Worm (Caenorhabditis elegans): Measurements from ENCODE around the gene Y51H4A.6.

The Y51H4A.6 gene

ce11 chrIV:16526038-16526437, 7.4 kb upstream of the Y51H4A.6 start, which contains the start of gene Y51H4A.5:
Gene Y51H4A.5, minus strand, starts transcription at chrIV:16526138.
- TF ChIP-seq aly-1 (tag; optimal IDR thresholded peaks at IDR 0.05) (no peak), tra-4 (tag; optimal IDR thresholded peaks at IDR 0.05) (no peak), sea-1 (GFP tag; conservative IDR thresholded peaks at IDR 0.05) (no peak), scrt-1 (GFP tag; IDR thresholded peaks at IDR 0.05) (no peak), hmbx-1 (tag; optimal IDR thresholded peaks at IDR 0.05) (no peak), ets-7 (tag; optimal IDR thresholded peaks at IDR 0.05) (no peak), flt-1 (GFP tag; IDR thresholded peaks at IDR 0.05) (no peak), hmg-4 (GFP tag; optimal IDR thresholded peaks at IDR 0.05) (no peak), tbx-37 (GFP tag; conservative IDR thresholded peaks at IDR 0.05) (no peak), pes-1 (GFP tag; IDR thresholded peaks at IDR 0.05) (no peak), hnd-1 (tag; optimal IDR thresholded peaks at IDR 0.05) (no peak), ceh-13 (GFP tag; optimal IDR thresholded peaks at IDR 0.05) (no peak), ceh-36 (tag; optimal IDR thresholded peaks at IDR 0.05) (no peak), B0310.2 (tag; optimal IDR thresholded peaks at IDR 0.05) (no peak), F13C5.2 (tag; optimal IDR thresholded peaks at IDR 0.05) (no peak), ama-1 (optimal IDR thresholded peaks at IDR 0.05) (no peak)

ce11 chrIV:16528375-16528774, 5.1 kb upstream of the Y51H4A.6 start, which contains the start of gene Y51H4A.937:
Gene Y51H4A.937, plus strand, starts transcription at chrIV:16528675.
- TF ChIP-seq tra-4 (tag; optimal IDR thresholded peaks at IDR 0.05) (no peak), scrt-1 (GFP tag; IDR thresholded peaks at IDR 0.05) (no peak), tbx-11 (GFP tag; IDR thresholded peaks at IDR 0.05) (no peak), hnd-1 (tag; optimal IDR thresholded peaks at IDR 0.05) (no peak), hmbx-1 (tag; optimal IDR thresholded peaks at IDR 0.05) (no peak), F13C5.2 (tag; optimal IDR thresholded peaks at IDR 0.05) (no peak), ama-1 (optimal IDR thresholded peaks at IDR 0.05) (no peak), ceh-36 (tag; optimal IDR thresholded peaks at IDR 0.05) (no peak), tbx-37 (GFP tag; conservative IDR thresholded peaks at IDR 0.05) (no peak), ceh-13 (GFP tag; optimal IDR thresholded peaks at IDR 0.05) (no peak), sea-1 (GFP tag; conservative IDR thresholded peaks at IDR 0.05) (no peak), pes-1 (GFP tag; IDR thresholded peaks at IDR 0.05) (no peak), aly-1 (tag; optimal IDR thresholded peaks at IDR 0.05) (no peak), B0310.2 (tag; optimal IDR thresholded peaks at IDR 0.05) (no peak), flt-1 (GFP tag; IDR thresholded peaks at IDR 0.05) (no peak), hmg-4 (GFP tag; optimal IDR thresholded peaks at IDR 0.05) (no peak), ets-7 (tag; optimal IDR thresholded peaks at IDR 0.05) (no peak)

ce11 chrIV:16534900-16535299, 1.4 kb downstream of the Y51H4A.6 start:
- no peak for TF ChIP-seq pes-1 (GFP tag; IDR thresholded peaks at IDR 0.05)
- TF ChIP-seq sea-1 (GFP tag; conservative IDR thresholded peaks at IDR 0.05), result no peak
- TF ChIP-seq hmbx-1 (tag; optimal IDR thresholded peaks at IDR 0.05), result no peak
- no peak for TF ChIP-seq tbx-37 (GFP tag; conservative IDR thresholded peaks at IDR 0.05)
- TF ChIP-seq ets-7 (tag; optimal IDR thresholded peaks at IDR 0.05), result no peak
- TF ChIP-seq flt-1 (GFP tag; IDR thresholded peaks at IDR 0.05), result no peak
- no peak for TF ChIP-seq ceh-13 (GFP tag; optimal IDR thresholded peaks at IDR 0.05)
- TF ChIP-seq B0310.2 (tag; optimal IDR thresholded peaks at IDR 0.05), result no peak
- TF ChIP-seq ama-1 (optimal IDR thresholded peaks at IDR 0.05), result no peak
- no peak for TF ChIP-seq hnd-1 (tag; optimal IDR thresholded peaks at IDR 0.05)
- no peak for TF ChIP-seq F13C5.2 (tag; optimal IDR thresholded peaks at IDR 0.05)
- TF ChIP-seq aly-1 (tag; optimal IDR thresholded peaks at IDR 0.05), result no peak
- no peak for TF ChIP-seq ceh-36 (tag; optimal IDR thresholded peaks at IDR 0.05)
- no peak for TF ChIP-seq scrt-1 (GFP tag; IDR thresholded peaks at IDR 0.05)
- TF ChIP-seq tra-4 (tag; optimal IDR thresholded peaks at IDR 0.05), result no peak
- TF ChIP-seq tbx-11 (GFP tag; IDR thresholded peaks at IDR 0.05), result no peak
- TF ChIP-seq hmg-4 (GFP tag; optimal IDR thresholded peaks at IDR 0.05), result no peak

- TF ChIP-seq tbx-37 (GFP tag; conservative IDR thresholded peaks at IDR 0.05) (no peak), pes-1 (GFP tag; IDR thresholded peaks at IDR 0.05) (no peak), ceh-13 (GFP tag; optimal IDR thresholded peaks at IDR 0.05) (no peak), tbx-11 (GFP tag; IDR thresholded peaks at IDR 0.05) (no peak), ceh-36 (tag; optimal IDR thresholded peaks at IDR 0.05) (no peak), F13C5.2 (tag; optimal IDR thresholded peaks at IDR 0.05) (no peak), B0310.2 (tag; optimal IDR thresholded peaks at IDR 0.05) (no peak), aly-1 (tag; optimal IDR thresholded peaks at IDR 0.05) (no peak)
Observed at ce11 chrIV:16540540-16540939, 7.1 kb downstream of the Y51H4A.6 start.

- TF ChIP-seq tbx-11 (GFP tag; IDR thresholded peaks at IDR 0.05), result no peak
- TF ChIP-seq scrt-1 (GFP tag; IDR thresholded peaks at IDR 0.05), result no peak
- no peak for TF ChIP-seq hmg-4 (GFP tag; optimal IDR thresholded peaks at IDR 0.05)
- TF ChIP-seq pes-1 (GFP tag; IDR thresholded peaks at IDR 0.05), result no peak
- TF ChIP-seq tbx-37 (GFP tag; conservative IDR thresholded peaks at IDR 0.05), result no peak
- TF ChIP-seq ama-1 (optimal IDR thresholded peaks at IDR 0.05), result no peak
- TF ChIP-seq aly-1 (tag; optimal IDR thresholded peaks at IDR 0.05), result no peak
- TF ChIP-seq B0310.2 (tag; optimal IDR thresholded peaks at IDR 0.05), result no peak
- TF ChIP-seq tra-4 (tag; optimal IDR thresholded peaks at IDR 0.05), result no peak
Observed at ce11 chrIV:16542649-16543048, 9.2 kb downstream of the Y51H4A.6 start, which contains the start of gene uroc-1. Gene uroc-1, minus strand, starts transcription at chrIV:16542749.

- no peak for TF ChIP-seq pes-1 (GFP tag; IDR thresholded peaks at IDR 0.05)
- TF ChIP-seq hmg-4 (GFP tag; optimal IDR thresholded peaks at IDR 0.05), result no peak
- TF ChIP-seq sea-1 (GFP tag; conservative IDR thresholded peaks at IDR 0.05), result no peak
- no peak for TF ChIP-seq B0310.2 (tag; optimal IDR thresholded peaks at IDR 0.05)
Observed at ce11 chrIV:16551457-16551856, 18.0 kb downstream of the Y51H4A.6 start.

ce11 chrIV:16560971-16561370, 27.5 kb downstream of the Y51H4A.6 start:
- TF ChIP-seq aly-1 (tag; optimal IDR thresholded peaks at IDR 0.05) (no peak), tra-4 (tag; optimal IDR thresholded peaks at IDR 0.05) (no peak), ets-7 (tag; optimal IDR thresholded peaks at IDR 0.05) (no peak), tbx-11 (GFP tag; IDR thresholded peaks at IDR 0.05) (no peak), ceh-13 (GFP tag; optimal IDR thresholded peaks at IDR 0.05) (no peak), hmbx-1 (tag; optimal IDR thresholded peaks at IDR 0.05) (no peak), pes-1 (GFP tag; IDR thresholded peaks at IDR 0.05) (no peak), tbx-37 (GFP tag; conservative IDR thresholded peaks at IDR 0.05) (no peak), hmg-4 (GFP tag; optimal IDR thresholded peaks at IDR 0.05) (no peak), flt-1 (GFP tag; IDR thresholded peaks at IDR 0.05) (no peak), scrt-1 (GFP tag; IDR thresholded peaks at IDR 0.05) (no peak)
